Worm (Caenorhabditis elegans): ENCODE data around the gene C39B10.4.

Gene C39B10.4

ce11 chrX:10419743-10420142, 25.1 kb upstream of the C39B10.4 start, which contains the start of gene cdk-11.2 (continued):
- TF ChIP-seq nhr-6 (tag; optimal IDR thresholded peaks at IDR 0.05) = no peak
- no peak for TF ChIP-seq nhr-77 (tag; optimal IDR thresholded peaks at IDR 0.05)
- peak; percentile 6 for TF ChIP-seq ceh-82 (tag; optimal IDR thresholded peaks at IDR 0.05)
- TF ChIP-seq unc-55 (GFP tag; optimal IDR thresholded peaks at IDR 0.05) = peak; percentile 90
- TF ChIP-seq F13H6.1 (tag; optimal IDR thresholded peaks at IDR 0.05) = peak; percentile 27
- TF ChIP-seq crh-2 (tag; optimal IDR thresholded peaks at IDR 0.05) = peak; percentile 64
- TF ChIP-seq nhr-25 (tag; optimal IDR thresholded peaks at IDR 0.05) = no peak
- peak; percentile 69 for TF ChIP-seq fos-1 (tag; optimal IDR thresholded peaks at IDR 0.05)
- TF ChIP-seq nhr-129 (tag; optimal IDR thresholded peaks at IDR 0.05) = peak; percentile 86

- TF ChIP-seq sma-3 (GFP tag; optimal IDR thresholded peaks at IDR 0.05) (no peak), nhr-21 (tag; optimal IDR thresholded peaks at IDR 0.05) (no peak), ZK546.5 (tag; optimal IDR thresholded peaks at IDR 0.05) (no peak), ama-1 (optimal IDR thresholded peaks at IDR 0.05) (no peak), ceh-16 (tag; optimal IDR thresholded peaks at IDR 0.05) (no peak), Y55F3AM.14 (GFP tag; optimal IDR thresholded peaks at IDR 0.05) (no peak), C34F6.9 (tag; optimal IDR thresholded peaks at IDR 0.05) (no peak), lin-11 (tag; optimal IDR thresholded peaks at IDR 0.05) (no peak), nhr-11 (tag; optimal IDR thresholded peaks at IDR 0.05) (no peak), zag-1 (tag; optimal IDR thresholded peaks at IDR 0.05) (no peak)
Observed at ce11 chrX:10422714-10423113, 22.1 kb upstream of the C39B10.4 start.

- TF ChIP-seq lin-13 (GFP tag; optimal IDR thresholded peaks at IDR 0.05) (no peak), lsy-2 (tag; optimal IDR thresholded peaks at IDR 0.05) (no peak), mbf-1 (tag; optimal IDR thresholded peaks at IDR 0.05) (no peak), sma-3 (GFP tag; optimal IDR thresholded peaks at IDR 0.05) (no peak), ama-1 (optimal IDR thresholded peaks at IDR 0.05) (no peak), nhr-77 (tag; optimal IDR thresholded peaks at IDR 0.05) (no peak), elt-3 (tag; optimal IDR thresholded peaks at IDR 0.05) (no peak), alr-1 (tag; optimal IDR thresholded peaks at IDR 0.05) (no peak), unc-39 (tag; optimal IDR thresholded peaks at IDR 0.05) (no peak), ceh-16 (tag; optimal IDR thresholded peaks at IDR 0.05) (no peak), Y55F3AM.14 (GFP tag; optimal IDR thresholded peaks at IDR 0.05) (no peak), nhr-129 (tag; optimal IDR thresholded peaks at IDR 0.05) (no peak), ztf-4 (tag; optimal IDR thresholded peaks at IDR 0.05) (no peak)
Observed at ce11 chrX:10424744-10425143, 20.1 kb upstream of the C39B10.4 start.

- peak; percentile 9 for TF ChIP-seq unc-55 (GFP tag; optimal IDR thresholded peaks at IDR 0.05)
- no peak for TF ChIP-seq ceh-16 (tag; optimal IDR thresholded peaks at IDR 0.05)
- no peak for TF ChIP-seq Y55F3AM.14 (GFP tag; optimal IDR thresholded peaks at IDR 0.05)
- TF ChIP-seq blmp-1 (tag; optimal IDR thresholded peaks at IDR 0.05; ENCODE audit: insufficient read depth) = no peak
- no peak for TF ChIP-seq skn-1 (tag; optimal IDR thresholded peaks at IDR 0.05)
Observed at ce11 chrX:10428109-10428508, 16.7 kb upstream of the C39B10.4 start.

- TF ChIP-seq lin-13 (GFP tag; optimal IDR thresholded peaks at IDR 0.05) (no peak), ama-1 (optimal IDR thresholded peaks at IDR 0.05) (no peak), gmeb-1 (tag; optimal IDR thresholded peaks at IDR 0.05) (no peak), nhr-77 (tag; optimal IDR thresholded peaks at IDR 0.05) (no peak), mdl-1 (tag; optimal IDR thresholded peaks at IDR 0.05) (no peak), ztf-4 (tag; optimal IDR thresholded peaks at IDR 0.05) (no peak), nhr-11 (tag; optimal IDR thresholded peaks at IDR 0.05) (no peak), ceh-82 (tag; optimal IDR thresholded peaks at IDR 0.05) (no peak), unc-39 (tag; optimal IDR thresholded peaks at IDR 0.05) (no peak), snpc-4 (tag; optimal IDR thresholded peaks at IDR 0.05) (no peak), sem-4 (tag; optimal IDR thresholded peaks at IDR 0.05) (no peak), sma-9 (GFP tag; optimal IDR thresholded peaks at IDR 0.05) (no peak), sma-9 (tag; optimal IDR thresholded peaks at IDR 0.05) (no peak), nhr-6 (tag; optimal IDR thresholded peaks at IDR 0.05) (no peak), ZK546.5 (tag; optimal IDR thresholded peaks at IDR 0.05) (no peak)
Observed at ce11 chrX:10428557-10428956, 16.2 kb upstream of the C39B10.4 start, which contains the start of gene mig-15. TSS of gene mig-15 (minus strand) at chrX:10428657.
